Worm (Caenorhabditis elegans): ENCODE results near the gene C34C12.2.
A peak's percentile ranks its signal among the peaks of the same experiment; 100 is the strongest.

DNA sequence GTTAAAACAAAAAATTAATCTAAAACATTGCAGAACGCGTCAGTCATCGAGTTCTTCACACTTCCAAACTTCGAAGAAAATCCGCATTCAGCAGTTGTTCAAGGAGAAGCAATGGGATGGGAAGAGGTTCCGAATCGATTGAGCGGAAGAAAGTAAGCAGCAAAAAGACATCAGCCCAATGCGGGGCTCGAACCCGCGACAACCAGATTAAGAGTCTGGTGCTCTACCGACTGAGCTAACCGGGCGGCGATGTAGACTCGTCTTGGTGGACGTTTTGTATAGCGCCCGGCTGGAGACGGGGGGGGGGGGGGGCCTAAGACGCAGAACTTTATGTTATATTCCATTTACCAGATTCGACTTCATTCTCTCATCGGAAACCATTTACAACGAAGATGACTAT lies 26.8 kb upstream of the C34C12.2 start:
- no peak for TF ChIP-seq med-1 (GFP tag; optimal IDR thresholded peaks at IDR 0.05; ENCODE audit: insufficient read depth)
- 0 out of 2 replicates have a peak, but pooled peaks have one; percentile 4 for TF ChIP-seq flt-1 (GFP tag; IDR thresholded peaks at IDR 0.05)

All from whole organism, midembryonic.